Fruit fly (Drosophila melanogaster) whole organism, embryonic: ENCODE data around the gene CG13989.

ENCODE experiments used
- Antp ChIP-seq: fragments of 200-800 bp; sonication (Bioruptor generic); optimal IDR thresholded peaks from 3 replicates; lab custom pipeline; 2016; ENCODE audit warnings: missing biosample characterization, missing genetic modification characterization
- Asciz ChIP-seq: fragments of 200-800 bp; sonication (Bioruptor generic); optimal IDR thresholded peaks from 2 replicates; lab custom pipeline; 2017; ENCODE audit warnings: missing biosample characterization, mild to moderate bottlenecking, missing genetic modification characterization, missing genetic modification reagents
- CG10321 ChIP-seq: fragments of 200-800 bp; sonication (Bioruptor generic); IDR thresholded peaks from 2 replicates; pipeline ENCODE4 v1.3.6; 2022; ENCODE audit warnings: missing biosample characterization, missing genetic modification characterization
- CG10959 ChIP-seq: fragments of 200-800 bp; sonication (Bioruptor generic); IDR thresholded peaks from 2 replicates; pipeline ENCODE4 v1.3.6; 2022; ENCODE audit warnings: missing biosample characterization, missing genetic modification characterization
- CG10979 ChIP-seq: fragments of 200-800 bp; sonication (Bioruptor generic); optimal IDR thresholded peaks from 2 replicates; lab custom pipeline; 2018; ENCODE audit warnings: missing biosample characterization, mild to moderate bottlenecking, missing genetic modification characterization, moderate library complexity
- CG11723 ChIP-seq: fragments of 200-800 bp; sonication (Bioruptor generic); optimal IDR thresholded peaks from 2 replicates; lab custom pipeline; 2017; ENCODE audit warnings: missing biosample characterization, mild to moderate bottlenecking, missing genetic modification characterization
- CG13287 ChIP-seq: fragments of 200-800 bp; sonication (Bioruptor generic); IDR thresholded peaks from 2 replicates; pipeline ENCODE4 v1.3.6; 2022; ENCODE audit warnings: missing biosample characterization, missing genetic modification characterization; ENCODE audit not compliant: partially characterized antibody
- CG13894 ChIP-seq: fragments of 200-800 bp; sonication (Bioruptor generic); optimal IDR thresholded peaks from 3 replicates; lab custom pipeline; 2018; ENCODE audit warnings: missing biosample characterization, mild to moderate bottlenecking, missing genetic modification characterization, moderate library complexity
- CG1603 ChIP-seq: fragments of 200-800 bp; sonication (Bioruptor generic); optimal IDR thresholded peaks from 2 replicates; lab custom pipeline; 2019; ENCODE audit warnings: missing biosample characterization, mild to moderate bottlenecking, missing genetic modification characterization, moderate library complexity
- CG18599 ChIP-seq: fragments of 200-800 bp; sonication (Bioruptor generic); optimal IDR thresholded peaks from 3 replicates; lab custom pipeline; 2017; ENCODE audit warnings: missing biosample characterization, missing genetic modification characterization, mild to moderate bottlenecking, moderate library complexity, missing genetic modification reagents
- CG30431 ChIP-seq: fragments of 200-800 bp; sonication (Bioruptor generic); optimal IDR thresholded peaks from 2 replicates; lab custom pipeline; 2017; ENCODE audit warnings: missing biosample characterization, missing genetic modification characterization
- CG3281 ChIP-seq: fragments of 200-800 bp; sonication (Bioruptor generic); optimal IDR thresholded peaks from 3 replicates; lab custom pipeline; 2017; ENCODE audit warnings: missing biosample characterization, mild to moderate bottlenecking, missing genetic modification characterization
- CG4282 ChIP-seq: fragments of 200-800 bp; sonication (Bioruptor generic); optimal IDR thresholded peaks from 2 replicates; lab custom pipeline; 2016; ENCODE audit warnings: missing biosample characterization, missing genetic modification characterization
- CG7987 ChIP-seq: fragments of 200-800 bp; sonication (Bioruptor generic); optimal IDR thresholded peaks from 2 replicates; lab custom pipeline; 2018; ENCODE audit warnings: missing biosample characterization, mild to moderate bottlenecking, missing genetic modification characterization, moderate library complexity
- CG8089 ChIP-seq: fragments of 200-800 bp; sonication (Bioruptor generic); optimal IDR thresholded peaks from 3 replicates; lab custom pipeline; 2016; ENCODE audit warnings: missing biosample characterization, missing genetic modification characterization
- CG8388 ChIP-seq: fragments of 200-800 bp; sonication (Bioruptor generic); optimal IDR thresholded peaks from 2 replicates; lab custom pipeline; 2019; ENCODE audit warnings: missing biosample characterization, mild to moderate bottlenecking, missing genetic modification characterization, moderate library complexity
- D19B ChIP-seq: fragments of 200-800 bp; sonication (Bioruptor generic); optimal IDR thresholded peaks from 2 replicates; lab custom pipeline; 2017; ENCODE audit warnings: missing biosample characterization, mild to moderate bottlenecking, missing genetic modification characterization
- Ets97D ChIP-seq: fragments of 200-800 bp; sonication (Bioruptor generic); optimal IDR thresholded peaks from 3 replicates; lab custom pipeline; 2016; ENCODE audit warnings: missing biosample characterization, missing genetic modification characterization
- Fer1 ChIP-seq: fragments of 200-800 bp; sonication (Bioruptor generic); optimal IDR thresholded peaks from 2 replicates; lab custom pipeline; 2017; ENCODE audit warnings: missing biosample characterization, mild to moderate bottlenecking, missing genetic modification characterization
- Hand ChIP-seq: fragments of 200-800 bp; sonication (Bioruptor generic); optimal IDR thresholded peaks from 2 replicates; lab custom pipeline; 2017; ENCODE audit warnings: mild to moderate bottlenecking, missing biosample characterization, missing genetic modification reagents, missing genetic modification characterization
- Hr51 ChIP-seq, 2 experiments: fragments of 200-800 bp; sonication (Bioruptor generic); optimal IDR thresholded peaks; 2 replicates in 1 of 2; 3 replicates in 1 of 2; lab custom pipeline; 2016 to 2018; ENCODE audit warnings: missing biosample characterization in 2 of 2, missing genetic modification characterization in 2 of 2, mild to moderate bottlenecking in 1 of 2, moderate library complexity in 1 of 2
- MBD-R2 ChIP-seq: fragments of 200-800 bp; sonication (Bioruptor generic); IDR thresholded peaks from 2 replicates; pipeline ENCODE4 v1.3.6; 2022; ENCODE audit warnings: missing biosample characterization, missing genetic modification characterization
- Med ChIP-seq: fragments of 200-800 bp; sonication (Bioruptor generic); peaks from one replicate; lab custom pipeline; 2016; ENCODE audit warnings: missing biosample characterization, missing genetic modification characterization, mild to moderate bottlenecking, inconsistent platforms, moderate library complexity
- Myb ChIP-seq: fragments of 200-800 bp; sonication (Bioruptor generic); optimal IDR thresholded peaks from 2 replicates; lab custom pipeline; 2016; ENCODE audit warnings: missing biosample characterization, missing genetic modification characterization
- NC2α ChIP-seq: fragments of 200-800 bp; sonication (Bioruptor generic); optimal IDR thresholded peaks from 2 replicates; lab custom pipeline; 2016; ENCODE audit warnings: missing biosample characterization, missing genetic modification characterization
- NK7.1 ChIP-seq: fragments of 200-800 bp; sonication (Bioruptor generic); optimal IDR thresholded peaks from 3 replicates; lab custom pipeline; 2016; ENCODE audit warnings: missing biosample characterization, missing genetic modification characterization
- Opbp ChIP-seq: fragments of 200-800 bp; sonication (Bioruptor generic); IDR thresholded peaks from 3 replicates; pipeline ENCODE4 v1.3.6; 2022; ENCODE audit warnings: missing biosample characterization, missing genetic modification characterization; ENCODE audit not compliant: partially characterized antibody
- Pdp1 ChIP-seq, 2 experiments: fragments of 200-800 bp; sonication (Bioruptor generic); optimal IDR thresholded peaks; 3 replicates each; lab custom pipeline; 2016; ENCODE audit warnings: missing biosample characterization in 2 of 2, missing genetic modification characterization in 2 of 2, mild to moderate bottlenecking in 1 of 2, moderate library complexity in 1 of 2
- abd-A ChIP-seq: fragments of 200-800 bp; sonication (Bioruptor generic); optimal IDR thresholded peaks from 3 replicates; lab custom pipeline; 2019; ENCODE audit warnings: missing biosample characterization, mild to moderate bottlenecking, missing genetic modification characterization, moderate library complexity
- cad ChIP-seq: fragments of >200 bp; optimal IDR thresholded peaks from 2 replicates; lab custom pipeline; 2017; ENCODE audit warnings: missing biosample characterization, missing genetic modification characterization
- caup ChIP-seq: fragments of 200-800 bp; sonication (Bioruptor generic); optimal IDR thresholded peaks from 3 replicates; lab custom pipeline; 2017; ENCODE audit warnings: missing biosample characterization, mild to moderate bottlenecking, missing genetic modification characterization, moderate library complexity; ENCODE audit not compliant: severe bottlenecking
- ftz-f1 ChIP-seq: fragments of 200-800 bp; sonication (Bioruptor generic); optimal IDR thresholded peaks from 2 replicates; lab custom pipeline; 2016; ENCODE audit warnings: missing biosample characterization, missing genetic modification characterization
- inv ChIP-seq: fragments of 200-800 bp; sonication (Bioruptor generic); IDR thresholded peaks from 2 replicates; pipeline ENCODE4 v1.3.6; 2022; ENCODE audit warnings: missing biosample characterization, missing genetic modification characterization; ENCODE audit not compliant: partially characterized antibody
- kni ChIP-seq: fragments of 200-800 bp; sonication (Bioruptor generic); optimal IDR thresholded peaks from 3 replicates; lab custom pipeline; 2017; ENCODE audit warnings: mild to moderate bottlenecking, missing biosample characterization, missing genetic modification reagents, missing genetic modification characterization
- luna ChIP-seq: fragments of 200-800 bp; sonication (Bioruptor generic); optimal IDR thresholded peaks from 2 replicates; lab custom pipeline; 2016; ENCODE audit warnings: missing biosample characterization, missing genetic modification characterization
- nerfin-1 ChIP-seq: fragments of 200-800 bp; sonication (Bioruptor generic); optimal IDR thresholded peaks from 3 replicates; lab custom pipeline; 2019; ENCODE audit warnings: missing biosample characterization, mild to moderate bottlenecking, missing genetic modification characterization, moderate library complexity
- onecut ChIP-seq: fragments of 200-800 bp; sonication (Bioruptor generic); IDR thresholded peaks from 2 replicates; pipeline ENCODE4 v1.3.6; 2022; ENCODE audit warnings: missing biosample characterization, missing genetic modification characterization
- pita ChIP-seq: fragments of 200-800 bp; sonication (Bioruptor generic); optimal IDR thresholded peaks from 2 replicates; lab custom pipeline; 2017; ENCODE audit warnings: missing biosample characterization, mild to moderate bottlenecking, missing genetic modification characterization
- pros ChIP-seq: fragments of 200-800 bp; sonication (Bioruptor generic); optimal IDR thresholded peaks from 3 replicates; lab custom pipeline; 2019; ENCODE audit warnings: missing biosample characterization, mild to moderate bottlenecking, missing genetic modification characterization, moderate library complexity
- slp2 ChIP-seq: fragments of 200-800 bp; sonication (Bioruptor generic); optimal IDR thresholded peaks from 2 replicates; lab custom pipeline; 2016; ENCODE audit warnings: missing biosample characterization, missing genetic modification characterization
- sqz ChIP-seq: fragments of 200-800 bp; sonication (Bioruptor generic); optimal IDR thresholded peaks from 3 replicates; lab custom pipeline; 2018; ENCODE audit warnings: missing biosample characterization, mild to moderate bottlenecking, missing genetic modification characterization
- twi ChIP-seq: fragments of 200-800 bp; optimal IDR thresholded peaks from 2 replicates; lab custom pipeline; 2019; ENCODE audit warnings: missing biosample characterization, mild to moderate bottlenecking, missing genetic modification characterization, moderate library complexity
- vnd ChIP-seq: fragments of 200-800 bp; sonication (Bioruptor generic); IDR thresholded peaks from 3 replicates; pipeline ENCODE4 v1.3.6; 2022; ENCODE audit warnings: missing biosample characterization, missing genetic modification characterization; ENCODE audit not compliant: partially characterized antibody
- wor ChIP-seq: fragments of 200-800 bp; sonication (Bioruptor generic); IDR thresholded peaks from 2 replicates; pipeline ENCODE4 v1.3.6; 2022; ENCODE audit warnings: missing biosample characterization, missing genetic modification characterization
- zfh1 ChIP-seq: fragments of 200-800 bp; sonication (Bioruptor generic); IDR thresholded peaks from 3 replicates; pipeline ENCODE4 v1.3.6; 2022; ENCODE audit warnings: missing biosample characterization, missing genetic modification characterization

Gene CG13989

dm6 chr2L:6201469-6201868 is 41.3 kb downstream of the CG13989 start (continued):
- TF ChIP-seq inv (GFP tag; lab: Robert Waterston, UW) (no peak), zfh1 (GFP tag; lab: Robert Waterston, UW) (no peak), slp2 (GFP tag; lab: Kevin White, UChicago) (no peak), Med (GFP tag; lab: Kevin White, UChicago) (peak; percentile 2), Myb (no peak)
- TF ChIP-seq, all 482 proteins: peak for 12

- peak; percentile 75 for TF ChIP-seq onecut
- no peak for TF ChIP-seq vnd (GFP tag; lab: Robert Waterston, UW)
- TF ChIP-seq abd-A (tag; lab: Kevin White, UChicago), result peak; percentile 81
- TF ChIP-seq sqz (GFP tag; lab: Kevin White, UChicago), result peak; percentile 45
- TF ChIP-seq CG13894 (tag; lab: Kevin White, UChicago), result peak; percentile 1
- TF ChIP-seq Fer1 (GFP tag; lab: Kevin White, UChicago), result no peak
- no peak for TF ChIP-seq kni (GFP tag; lab: Kevin White, UChicago)
- TF ChIP-seq cad (GFP tag; lab: Kevin White, UChicago), result no peak
- no peak for TF ChIP-seq NC2α (GFP tag; lab: Kevin White, UChicago)
- peak; percentile 27 for TF ChIP-seq nerfin-1
- no peak for TF ChIP-seq ftz-f1 (GFP tag; lab: Kevin White, UChicago)
Observed at dm6 chr2L:6202881-6203280, 42.7 kb downstream of the CG13989 start.

dm6 chr2L:6204624-6205303 is 44.6 kb downstream of the CG13989 start:
- TF ChIP-seq Hand (GFP tag; lab: Kevin White, UChicago) (no peak), MBD-R2 (GFP tag; lab: Robert Waterston, UW) (no peak), CG1603 (tag; lab: Kevin White, UChicago) (no peak), CG10959 (no peak), luna (no peak), Asciz (GFP tag; lab: Kevin White, UChicago) (no peak), CG11723 (GFP tag; lab: Kevin White, UChicago) (no peak), Pdp1 (GFP tag; optimal IDR thresholded peaks at IDR 0.05; lab: Kevin White, UChicago) (no peak), wor (GFP tag; lab: Robert Waterston, UW) (no peak), CG30431 (no peak), sqz (GFP tag; lab: Kevin White, UChicago) (peak; percentile 56), abd-A (tag; lab: Kevin White, UChicago) (no peak), CG7987 (GFP tag; lab: Kevin White, UChicago) (no peak), CG4282 (no peak), CG3281 (GFP tag; lab: Kevin White, UChicago) (no peak), CG10321 (GFP tag; lab: Robert Waterston, UW) (no peak), NK7.1 (GFP tag; lab: Kevin White, UChicago) (no peak), CG18599 (peak; percentile 35), CG8089 (GFP tag; lab: Kevin White, UChicago) (no peak), caup (GFP tag; lab: Kevin White, UChicago) (no peak), pros (GFP tag; lab: Kevin White, UChicago) (peak; percentile 70), CG8388 (GFP tag; lab: Kevin White, UChicago) (peak; percentile 97), pita (no peak), Hr51 (GFP tag; optimal IDR thresholded peaks at IDR 0.05; lab: Kevin White, UChicago) (no peak), CG13287 (GFP tag; lab: Robert Waterston, UW) (no peak), Ets97D (GFP tag; lab: Kevin White, UChicago) (no peak), Opbp (GFP tag; lab: Robert Waterston, UW) (0 out of 3 replicates have a peak, but pooled peaks have one; percentile 18), Antp (GFP tag; lab: Kevin White, UChicago) (no peak), nerfin-1 (no peak), CG10979 (tag; lab: Kevin White, UChicago) (no peak), D19B (GFP tag; lab: Kevin White, UChicago) (peak; percentile 19), twi (peak; percentile 77), kni (GFP tag; lab: Kevin White, UChicago) (peak; percentile 33)
